Worm (Caenorhabditis elegans): ENCODE results near the gene sqst-3.
A peak's percentile ranks its signal among the peaks of the same experiment; 100 is the strongest.

Gene sqst-3

DNA sequence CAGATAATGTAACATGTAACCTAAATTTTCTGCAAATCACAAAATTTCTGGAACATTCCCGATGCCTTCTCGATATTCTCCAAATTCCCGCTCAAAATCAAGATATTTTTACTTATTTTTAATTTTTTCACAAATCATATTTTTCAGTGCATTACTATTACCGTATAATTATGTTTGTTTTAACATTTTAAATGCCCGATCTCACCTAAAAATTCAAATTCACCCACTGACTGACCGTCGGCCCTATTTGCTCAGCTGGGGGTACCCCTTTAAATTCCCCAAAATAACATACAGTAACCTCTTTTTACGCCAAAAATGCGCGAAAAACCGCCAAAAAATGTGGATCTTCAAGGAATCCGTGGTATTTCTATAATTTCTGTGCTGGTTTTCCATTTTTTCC is 12.9 kb upstream of the sqst-3 start, which contains the start of gene oac-49:
Gene oac-49 (plus strand): TSS at position 301 of the 400 bp plus-strand sequence.
- TF ChIP-seq flh-1 (GFP tag; optimal IDR thresholded peaks at IDR 0.05) (no peak), M03D4.4 (tag; optimal IDR thresholded peaks at IDR 0.05) (no peak), mep-1 (tag; optimal IDR thresholded peaks at IDR 0.05) (no peak), elt-1 (tag; optimal IDR thresholded peaks at IDR 0.05; ENCODE audit: borderline replicate concordance, insufficient read depth) (no peak), ceh-43 (GFP tag; optimal IDR thresholded peaks at IDR 0.05) (no peak), nhr-2 (tag; optimal IDR thresholded peaks at IDR 0.05) (no peak), ces-1 (GFP tag; optimal IDR thresholded peaks at IDR 0.05) (no peak), unc-39 (tag; optimal IDR thresholded peaks at IDR 0.05) (no peak), pha-4 (tag; optimal IDR thresholded peaks at IDR 0.05) (no peak), blmp-1 (tag; optimal IDR thresholded peaks at IDR 0.05) (no peak), sem-2 (GFP tag; optimal IDR thresholded peaks at IDR 0.05) (no peak), unc-120 (tag; optimal IDR thresholded peaks at IDR 0.05; ENCODE audit: poor library complexity, severe bottlenecking) (no peak), bed-3 (GFP tag; optimal IDR thresholded peaks at IDR 0.05) (no peak), nhr-76 (tag; optimal IDR thresholded peaks at IDR 0.05) (no peak), snpc-4 (tag; optimal IDR thresholded peaks at IDR 0.05) (no peak), nhr-28 (tag; optimal IDR thresholded peaks at IDR 0.05) (no peak), lin-32 (GFP tag; optimal IDR thresholded peaks at IDR 0.05) (no peak)

ce11 chrV:19231167-19231566 is 585 bp downstream of the sqst-3 start:
- TF ChIP-seq bed-3 (GFP tag; optimal IDR thresholded peaks at IDR 0.05) (no peak), unc-39 (tag; optimal IDR thresholded peaks at IDR 0.05) (peak; percentile 3), mls-2 (tag; optimal IDR thresholded peaks at IDR 0.05) (no peak), mab-5 (tag; optimal IDR thresholded peaks at IDR 0.05) (no peak), unc-62 (GFP tag; optimal IDR thresholded peaks at IDR 0.05) (no peak), nhr-2 (tag; optimal IDR thresholded peaks at IDR 0.05) (no peak), flh-1 (GFP tag; optimal IDR thresholded peaks at IDR 0.05) (no peak), ham-2 (GFP tag; optimal IDR thresholded peaks at IDR 0.05) (peak; percentile 51)

DNA sequence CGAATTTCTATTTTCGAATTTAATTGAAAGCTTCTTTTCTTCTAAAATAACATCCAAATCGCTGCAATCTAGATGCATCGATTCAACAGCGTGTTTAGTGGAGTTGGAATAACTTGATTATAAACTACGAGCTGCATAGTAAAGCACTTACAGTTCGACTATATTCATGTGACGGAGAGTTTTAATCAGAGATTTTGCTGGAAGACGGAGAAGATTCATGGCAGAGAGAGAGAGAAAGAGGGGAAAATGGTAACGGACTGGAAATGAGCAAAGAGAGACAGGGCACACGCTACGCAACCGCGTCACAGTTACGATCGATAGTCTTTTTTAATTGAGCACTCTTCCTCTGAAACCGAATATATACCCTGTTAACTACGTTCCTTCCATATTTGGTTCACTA is 2.9 kb downstream of the sqst-3 start, which contains the start of gene fbxb-116:
Gene fbxb-116 (plus strand): TSS at position 301 of the 400 bp plus-strand sequence.
- no peak for TF ChIP-seq flh-1 (GFP tag; optimal IDR thresholded peaks at IDR 0.05)
- no peak for TF ChIP-seq pha-4 (tag; optimal IDR thresholded peaks at IDR 0.05)
- no peak for TF ChIP-seq ceh-43 (GFP tag; optimal IDR thresholded peaks at IDR 0.05)
- no peak for TF ChIP-seq snpc-4 (tag; optimal IDR thresholded peaks at IDR 0.05)
- no peak for TF ChIP-seq lin-13 (tag; optimal IDR thresholded peaks at IDR 0.05)
- no peak for TF ChIP-seq ceh-83 (GFP tag; optimal IDR thresholded peaks at IDR 0.05)

- TF ChIP-seq blmp-1 (tag; optimal IDR thresholded peaks at IDR 0.05) = no peak
- no peak for TF ChIP-seq nhr-12 (tag; optimal IDR thresholded peaks at IDR 0.05)
- no peak for TF ChIP-seq elt-3 (tag; optimal IDR thresholded peaks at IDR 0.05)
- no peak for TF ChIP-seq bed-3 (GFP tag; optimal IDR thresholded peaks at IDR 0.05)
- no peak for TF ChIP-seq ceh-43 (GFP tag; optimal IDR thresholded peaks at IDR 0.05)
- TF ChIP-seq unc-39 (tag; optimal IDR thresholded peaks at IDR 0.05) = no peak
- no peak for TF ChIP-seq flh-1 (GFP tag; optimal IDR thresholded peaks at IDR 0.05)
- no peak for TF ChIP-seq nhr-237 (tag; optimal IDR thresholded peaks at IDR 0.05)
- no peak for TF ChIP-seq ceh-83 (GFP tag; optimal IDR thresholded peaks at IDR 0.05)
- TF ChIP-seq sem-2 (GFP tag; optimal IDR thresholded peaks at IDR 0.05) = no peak
- TF ChIP-seq drap-1 (GFP tag; optimal IDR thresholded peaks at IDR 0.05) = no peak
- TF ChIP-seq cnd-1 (tag; optimal IDR thresholded peaks at IDR 0.05) = no peak
- TF ChIP-seq unc-62 (GFP tag; optimal IDR thresholded peaks at IDR 0.05) = no peak
These were observed 6.6 kb downstream of the sqst-3 start, which contains the start of gene fbxb-2 for ce11 chrV:19237204-19237603. Gene fbxb-2 (minus strand): TSS chrV:19237304.

- no peak for TF ChIP-seq bed-3 (GFP tag; optimal IDR thresholded peaks at IDR 0.05)
- TF ChIP-seq zip-8 (tag; optimal IDR thresholded peaks at IDR 0.05) = no peak
- no peak for TF ChIP-seq nhr-12 (tag; optimal IDR thresholded peaks at IDR 0.05)
- no peak for TF ChIP-seq pha-4 (tag; optimal IDR thresholded peaks at IDR 0.05)
- no peak for TF ChIP-seq nhr-237 (tag; optimal IDR thresholded peaks at IDR 0.05)
- no peak for TF ChIP-seq nhr-2 (tag; optimal IDR thresholded peaks at IDR 0.05)
- TF ChIP-seq snpc-4 (tag; optimal IDR thresholded peaks at IDR 0.05) = no peak
- no peak for TF ChIP-seq lsy-2 (tag; optimal IDR thresholded peaks at IDR 0.05)
- no peak for TF ChIP-seq elt-3 (tag; optimal IDR thresholded peaks at IDR 0.05)
These were observed 9.5 kb downstream of the sqst-3 start, which contains the start of the genes fbxb-115 and fbxb-1 for ce11 chrV:19240129-19240528. Gene fbxb-115 (minus strand): TSS chrV:19240229. Gene fbxb-1 (plus strand): TSS chrV:19240354.
